Fruit fly (Drosophila melanogaster) whole organism, embryonic: ENCODE measurements around the gene enc.
A peak's percentile ranks its signal among the peaks of the same experiment; 100 is the strongest.

Experiments
- Abd-B ChIP-seq: fragments of 200-800 bp; sonication (Bioruptor generic); optimal IDR thresholded peaks from 2 replicates; lab custom pipeline; 2018; ENCODE audit warnings: missing biosample characterization, mild to moderate bottlenecking, missing genetic modification characterization, moderate library complexity
- Ada2b ChIP-seq: fragments of 200-800 bp; sonication (Bioruptor generic); IDR thresholded peaks from 2 replicates; pipeline ENCODE4 v1.3.6; 2022; ENCODE audit warnings: missing biosample characterization, missing genetic modification characterization
- CG11093 ChIP-seq: fragments of 200-800 bp; sonication (Bioruptor generic); IDR thresholded peaks from 3 replicates; pipeline ENCODE4 v1.3.6; 2022; ENCODE audit warnings: missing biosample characterization, missing genetic modification characterization
- CG11504 ChIP-seq: fragments of 200-800 bp; sonication (Bioruptor generic); optimal IDR thresholded peaks from 3 replicates; lab custom pipeline; 2019; ENCODE audit warnings: missing biosample characterization, mild to moderate bottlenecking, missing genetic modification characterization, moderate library complexity
- CG1233 ChIP-seq: fragments of 200-800 bp; sonication (Bioruptor generic); optimal IDR thresholded peaks from 4 replicates; lab custom pipeline; 2018; ENCODE audit warnings: missing biosample characterization, mild to moderate bottlenecking, missing genetic modification characterization
- CG14710 ChIP-seq: fragments of 200-800 bp; sonication (Bioruptor generic); optimal IDR thresholded peaks from 3 replicates; lab custom pipeline; 2019; ENCODE audit warnings: missing biosample characterization, mild to moderate bottlenecking, missing genetic modification characterization, moderate library complexity
- CG1603 ChIP-seq: fragments of 200-800 bp; sonication (Bioruptor generic); optimal IDR thresholded peaks from 2 replicates; lab custom pipeline; 2019; ENCODE audit warnings: missing biosample characterization, mild to moderate bottlenecking, missing genetic modification characterization, moderate library complexity
- CG16813 ChIP-seq: fragments of 200-800 bp; sonication (Bioruptor generic); IDR thresholded peaks from 3 replicates; pipeline ENCODE4 v1.3.6; 2022; ENCODE audit warnings: missing biosample characterization, missing genetic modification characterization; ENCODE audit not compliant: partially characterized antibody
- CG17186 ChIP-seq: fragments of 200-800 bp; sonication (Bioruptor generic); optimal IDR thresholded peaks from 3 replicates; lab custom pipeline; 2017; ENCODE audit warnings: missing biosample characterization, missing genetic modification reagents, missing genetic modification characterization
- CG17359 ChIP-seq: fragments of 200-800 bp; sonication (Bioruptor generic); optimal IDR thresholded peaks from 3 replicates; lab custom pipeline; 2018; ENCODE audit warnings: missing biosample characterization, mild to moderate bottlenecking, missing genetic modification characterization, moderate library complexity
- CG17568 ChIP-seq: fragments of 200-800 bp; sonication (Bioruptor generic); optimal IDR thresholded peaks from 2 replicates; lab custom pipeline; 2018; ENCODE audit warnings: missing biosample characterization, mild to moderate bottlenecking, missing genetic modification characterization, moderate library complexity
- CG18011 ChIP-seq: fragments of 200-800 bp; sonication (Bioruptor generic); optimal IDR thresholded peaks from 2 replicates; lab custom pipeline; 2017; ENCODE audit warnings: missing biosample characterization, missing genetic modification characterization, mild to moderate bottlenecking, moderate library complexity, missing genotype
- CG18476 ChIP-seq: fragments of 200-800 bp; sonication (Bioruptor generic); optimal IDR thresholded peaks from 2 replicates; lab custom pipeline; 2016; ENCODE audit warnings: missing biosample characterization, mild to moderate bottlenecking, missing genetic modification characterization
- CG31388 ChIP-seq: fragments of 200-800 bp; sonication (Bioruptor generic); optimal IDR thresholded peaks from 2 replicates; lab custom pipeline; 2016; ENCODE audit warnings: missing biosample characterization, missing genetic modification characterization
- CG3281 ChIP-seq: fragments of 200-800 bp; sonication (Bioruptor generic); optimal IDR thresholded peaks from 3 replicates; lab custom pipeline; 2017; ENCODE audit warnings: missing biosample characterization, mild to moderate bottlenecking, missing genetic modification characterization
- CG33213 ChIP-seq: fragments of 200-800 bp; sonication (Bioruptor generic); optimal IDR thresholded peaks from 3 replicates; lab custom pipeline; 2016; ENCODE audit warnings: missing biosample characterization, missing genetic modification characterization
- CG4730 ChIP-seq: fragments of 200-800 bp; sonication (Bioruptor generic); IDR thresholded peaks from 2 replicates; pipeline ENCODE4 v1.3.6; 2022; ENCODE audit warnings: missing biosample characterization, missing genetic modification characterization
- CG4820 ChIP-seq: fragments of 200-800 bp; sonication (Bioruptor generic); optimal IDR thresholded peaks from 3 replicates; lab custom pipeline; 2016; ENCODE audit warnings: missing biosample characterization, missing genetic modification characterization
- CG6254 ChIP-seq: fragments of 200-800 bp; sonication (Bioruptor generic); optimal IDR thresholded peaks from 3 replicates; lab custom pipeline; 2017; ENCODE audit warnings: mild to moderate bottlenecking, missing biosample characterization, missing genetic modification reagents, missing genetic modification characterization
- CG6654 ChIP-seq: fragments of 200-800 bp; sonication (Bioruptor generic); optimal IDR thresholded peaks from 2 replicates; lab custom pipeline; 2017; ENCODE audit warnings: missing biosample characterization, mild to moderate bottlenecking, missing genetic modification characterization
- CG7786 ChIP-seq: fragments of 200-800 bp; sonication (Bioruptor generic); optimal IDR thresholded peaks from 2 replicates; lab custom pipeline; 2016; ENCODE audit warnings: missing biosample characterization, missing genetic modification characterization
- CG7963 ChIP-seq: fragments of 200-800 bp; sonication (Bioruptor generic); IDR thresholded peaks from 3 replicates; pipeline ENCODE4 v1.3.6; 2022; ENCODE audit warnings: missing biosample characterization, missing genetic modification characterization; ENCODE audit not compliant: partially characterized antibody
- CG8924 ChIP-seq: fragments of 200-800 bp; optimal IDR thresholded peaks from 3 replicates; lab custom pipeline; 2019; ENCODE audit warnings: missing biosample characterization, mild to moderate bottlenecking, missing genetic modification characterization, moderate library complexity
- CG9215 ChIP-seq: fragments of 200-800 bp; sonication (Bioruptor generic); IDR thresholded peaks from 2 replicates; pipeline ENCODE4 v1.3.6; 2022; ENCODE audit warnings: missing biosample characterization, missing genetic modification characterization
- Dref ChIP-seq: fragments of 200-800 bp; sonication (Bioruptor generic); IDR thresholded peaks from 2 replicates; pipeline ENCODE4 v1.3.6; 2022; ENCODE audit warnings: missing biosample characterization, missing genetic modification characterization
- Eip74EF ChIP-seq, 2 experiments: fragments of 200-800 bp in 1 of 2; fragments of >200 bp in 1 of 2; sonication (Bioruptor generic) in 1 of 2; optimal IDR thresholded peaks; 2 replicates each; lab custom pipeline; 2017 to 2019; ENCODE audit warnings: missing biosample characterization in 2 of 2, missing genetic modification characterization in 2 of 2, mild to moderate bottlenecking in 1 of 2, moderate library complexity in 1 of 2
- Fer1 ChIP-seq: fragments of 200-800 bp; sonication (Bioruptor generic); optimal IDR thresholded peaks from 2 replicates; lab custom pipeline; 2017; ENCODE audit warnings: missing biosample characterization, mild to moderate bottlenecking, missing genetic modification characterization
- GATAe ChIP-seq: fragments of 200-800 bp; sonication (Bioruptor generic); conservative IDR thresholded peaks from 2 replicates; pipeline ENCODE4 v1.3.6; 2022; ENCODE audit warnings: missing biosample characterization, missing genetic modification characterization
- HHEX ChIP-seq: fragments of 200-800 bp; sonication (Bioruptor generic); optimal IDR thresholded peaks from 3 replicates; lab custom pipeline; 2017; ENCODE audit warnings: missing biosample characterization, mild to moderate bottlenecking, missing genetic modification characterization, missing genetic modification reagents
- Hr51 ChIP-seq, 2 experiments: fragments of 200-800 bp; sonication (Bioruptor generic); optimal IDR thresholded peaks; 2 replicates in 1 of 2; 3 replicates in 1 of 2; lab custom pipeline; 2016 to 2018; ENCODE audit warnings: missing biosample characterization in 2 of 2, missing genetic modification characterization in 2 of 2, mild to moderate bottlenecking in 1 of 2, moderate library complexity in 1 of 2
- Lim3 ChIP-seq: fragments of 200-800 bp; sonication (Bioruptor generic); IDR thresholded peaks from 2 replicates; pipeline ENCODE4 v1.3.6; 2022; ENCODE audit warnings: missing biosample characterization, missing genetic modification characterization
- Meics ChIP-seq: fragments of 200-800 bp; sonication (Bioruptor generic); optimal IDR thresholded peaks from 2 replicates; lab custom pipeline; 2017; ENCODE audit warnings: missing biosample characterization, mild to moderate bottlenecking, missing genetic modification characterization
- Mrtf ChIP-seq: fragments of 200-800 bp; sonication (Bioruptor generic); IDR thresholded peaks from 3 replicates; pipeline ENCODE4 v1.3.6; 2022; ENCODE audit warnings: missing biosample characterization, missing genetic modification characterization
- Sox100B ChIP-seq: fragments of 200-800 bp; sonication (Bioruptor generic); optimal IDR thresholded peaks from 3 replicates; lab custom pipeline; 2018; ENCODE audit warnings: missing biosample characterization, mild to moderate bottlenecking, missing genetic modification characterization
- Sox102F ChIP-seq: fragments of 200-800 bp; sonication (Bioruptor generic); optimal IDR thresholded peaks from 2 replicates; lab custom pipeline; 2018; ENCODE audit warnings: missing biosample characterization, mild to moderate bottlenecking, missing genetic modification characterization, moderate library complexity
- abd-A ChIP-seq: fragments of 200-800 bp; sonication (Bioruptor generic); optimal IDR thresholded peaks from 3 replicates; lab custom pipeline; 2019; ENCODE audit warnings: missing biosample characterization, mild to moderate bottlenecking, missing genetic modification characterization, moderate library complexity
- cad ChIP-seq: fragments of >200 bp; optimal IDR thresholded peaks from 2 replicates; lab custom pipeline; 2017; ENCODE audit warnings: missing biosample characterization, missing genetic modification characterization
- danr ChIP-seq: fragments of 200-800 bp; sonication (Bioruptor generic); IDR thresholded peaks from 2 replicates; pipeline ENCODE4 v1.3.6; 2022; ENCODE audit warnings: missing biosample characterization, missing genetic modification characterization
- emc ChIP-seq: fragments of 200-800 bp; sonication (Bioruptor generic); optimal IDR thresholded peaks from 2 replicates; lab custom pipeline; 2016; ENCODE audit warnings: missing biosample characterization, missing genetic modification characterization
- esg ChIP-seq: fragments of 200-800 bp; sonication (Bioruptor generic); conservative IDR thresholded peaks from 2 replicates; pipeline ENCODE4 v1.3.6; 2022; ENCODE audit warnings: missing biosample characterization, missing genetic modification characterization
- fd64A ChIP-seq: fragments of 200-800 bp; sonication (Bioruptor generic); optimal IDR thresholded peaks from 3 replicates; lab custom pipeline; 2018; ENCODE audit warnings: missing biosample characterization, mild to moderate bottlenecking, missing genetic modification characterization
- fru ChIP-seq: fragments of >200 bp; optimal IDR thresholded peaks from 2 replicates; lab custom pipeline; 2017
- h ChIP-seq: fragments of >200 bp; optimal IDR thresholded peaks from 2 replicates; lab custom pipeline; 2017
- inv ChIP-seq: fragments of 200-800 bp; sonication (Bioruptor generic); IDR thresholded peaks from 2 replicates; pipeline ENCODE4 v1.3.6; 2022; ENCODE audit warnings: missing biosample characterization, missing genetic modification characterization; ENCODE audit not compliant: partially characterized antibody
- nom ChIP-seq: fragments of 200-800 bp; sonication (Bioruptor generic); optimal IDR thresholded peaks from 2 replicates; lab custom pipeline; 2017; ENCODE audit warnings: missing biosample characterization, missing genetic modification characterization, mild to moderate bottlenecking, moderate library complexity, missing genetic modification reagents
- pb ChIP-seq: fragments of 200-800 bp; sonication (Bioruptor generic); optimal IDR thresholded peaks from 3 replicates; lab custom pipeline; 2016; ENCODE audit warnings: missing biosample characterization, missing genetic modification characterization
- pfk ChIP-seq: fragments of 200-800 bp; sonication (Bioruptor generic); optimal IDR thresholded peaks from 2 replicates; lab custom pipeline; 2018; ENCODE audit warnings: missing biosample characterization, mild to moderate bottlenecking, missing genetic modification characterization, moderate library complexity
- sc ChIP-seq, 3 experiments: fragments of >200 bp in 2 of 3; fragments of 200-800 bp in 1 of 3; sonication (Bioruptor generic) in 1 of 3; optimal IDR thresholded peaks; 2 replicates in 2 of 3; 3 replicates in 1 of 3; lab custom pipeline; 2017; ENCODE audit warnings: mild to moderate bottlenecking in 1 of 3, missing biosample characterization in 1 of 3, missing genetic modification characterization in 1 of 3, missing genetic modification reagents in 1 of 3
- ttk ChIP-seq: fragments of 200-800 bp; sonication (Bioruptor generic); IDR thresholded peaks from 2 replicates; pipeline ENCODE4 v2.1.2; 2022; ENCODE audit warnings: missing biosample characterization, missing genetic modification characterization

Gene enc

DNA sequence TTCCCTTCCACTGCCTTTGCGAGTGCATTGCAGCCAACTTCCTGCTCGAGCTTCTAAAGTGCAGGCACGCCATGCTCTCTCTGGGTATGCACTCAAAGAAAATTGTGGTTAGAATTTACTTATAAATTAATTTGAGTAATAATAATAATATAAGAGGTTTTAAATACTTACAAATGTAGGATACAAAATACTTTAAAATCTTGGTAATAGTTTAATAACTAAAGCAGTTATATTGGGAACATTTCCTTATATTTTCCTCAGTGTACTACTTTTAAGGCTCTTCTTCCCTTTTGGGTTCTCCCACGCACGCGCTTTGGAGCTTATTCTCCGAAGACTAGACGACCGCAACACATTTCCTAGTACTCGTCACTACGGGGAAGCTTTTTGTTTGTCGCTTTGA, 8.1 kb downstream of the enc start (continued):
- TF ChIP-seq ttk (GFP tag; lab: Robert Waterston, UW) (peak; percentile 70), HHEX (peak; percentile 82), Hr51 (GFP tag; optimal IDR thresholded peaks at IDR 0.05; lab: Kevin White, UChicago) (peak in 1 of 2 experiments; percentile 91), pb (GFP tag; lab: Kevin White, UChicago) (no peak), CG8924 (tag; lab: Kevin White, UChicago) (peak; percentile 91), CG17359 (tag; lab: Kevin White, UChicago) (peak; percentile 83), CG31388 (GFP tag; lab: Kevin White, UChicago) (no peak), Eip74EF (GFP tag; optimal IDR thresholded peaks at IDR 0.05; lab: Kevin White, UChicago) (no peak), Sox102F (GFP tag; lab: Kevin White, UChicago) (peak; percentile 88), CG17186 (GFP tag; lab: Kevin White, UChicago) (no peak), abd-A (tag; lab: Kevin White, UChicago) (peak; percentile 31), fd64A (GFP tag; lab: Kevin White, UChicago) (peak; percentile 5), inv (no peak), CG11093 (GFP tag; lab: Robert Waterston, UW) (0 out of 3 replicates have a peak, but pooled peaks have one; percentile 9), CG1233 (GFP tag; lab: Kevin White, UChicago) (peak; percentile 17), CG9215 (GFP tag; lab: Robert Waterston, UW) (peak; percentile 60), esg (GFP tag; lab: Robert Waterston, UW) (peak; percentile 77), CG17568 (GFP tag; lab: Kevin White, UChicago) (peak; percentile 39), danr (GFP tag; lab: Robert Waterston, UW) (peak; percentile 59; the same call in 1 of the 2 replicates), CG33213 (GFP tag; lab: Kevin White, UChicago) (no peak), CG4730 (peak; percentile 63), Dref (no peak), CG16813 (GFP tag; lab: Robert Waterston, UW) (no peak), Sox100B (GFP tag; lab: Kevin White, UChicago) (peak; percentile 81), CG7963 (GFP tag; lab: Robert Waterston, UW) (no peak), Ada2b (peak; percentile 82), CG14710 (tag; lab: Kevin White, UChicago) (peak; percentile 74), CG18476 (GFP tag; lab: Kevin White, UChicago) (peak; percentile 48), CG3281 (GFP tag; lab: Kevin White, UChicago) (peak; percentile 86), GATAe (GFP tag; lab: Robert Waterston, UW) (peak; percentile 29; the same call in 1 of the 2 replicates), Fer1 (GFP tag; lab: Kevin White, UChicago) (peak; percentile 94), fru (lab: Kevin White, UChicago) (no peak), CG6254 (GFP tag; lab: Kevin White, UChicago) (peak; percentile 37), sc (optimal IDR thresholded peaks at IDR 0.05; lab: Kevin White, UChicago) (no peak), sc (GFP tag; optimal IDR thresholded peaks at IDR 0.05; lab: Kevin White, UChicago) (peak; percentile 58), Abd-B (GFP tag; lab: Kevin White, UChicago) (no peak), CG4820 (peak; percentile 43), Lim3 (no peak), CG11504 (tag; lab: Kevin White, UChicago) (peak; percentile 91), Mrtf (GFP tag; lab: Robert Waterston, UW) (no peak), CG18011 (GFP tag; lab: Kevin White, UChicago) (peak; percentile 43), nom (GFP tag; lab: Kevin White, UChicago) (no peak), CG7786 (GFP tag; lab: Kevin White, UChicago) (no peak), Meics (GFP tag; lab: Kevin White, UChicago) (peak; percentile 87), emc (GFP tag; lab: Kevin White, UChicago) (no peak), CG6654 (GFP tag; lab: Kevin White, UChicago) (peak; percentile 2), pfk (GFP tag; lab: Kevin White, UChicago) (no peak), h (lab: Kevin White, UChicago) (no peak), cad (GFP tag; lab: Kevin White, UChicago) (no peak), CG1603 (tag; lab: Kevin White, UChicago) (no peak)
